Worm (Caenorhabditis elegans) whole organism, L1 larva: ENCODE measurements around the gene Y51H7C.13.

ENCODE experiments used
- F16B12.6 ChIP-seq: fragments of 150-350 bp; optimal IDR thresholded peaks from 2 replicates; lab custom pipeline; 2014; ENCODE audit warnings: missing biosample characterization, missing genetic modification characterization
- elt-3 ChIP-seq, 6 experiments: fragments of 150-350 bp in 1 of 6; sonication (generic microtip); optimal IDR thresholded peaks; 2 replicates each; lab custom pipeline; 2017 to 2018; ENCODE audit warnings: missing biosample characterization in 6 of 6, missing genetic modification characterization in 6 of 6, inconsistent platforms in 1 of 6
- hpl-2 ChIP-seq: fragments of 150-350 bp; optimal IDR thresholded peaks from 2 replicates; lab custom pipeline; 2014; ENCODE audit warnings: missing biosample characterization, missing genetic modification reagents, missing genetic modification characterization
- lin-13 ChIP-seq: fragments of 150-350 bp; optimal IDR thresholded peaks from 2 replicates; lab custom pipeline; 2014; ENCODE audit warnings: missing biosample characterization, missing genetic modification reagents, missing genetic modification characterization
- lin-39 ChIP-seq: fragments of 150-350 bp; optimal IDR thresholded peaks from 2 replicates; lab custom pipeline; 2014; ENCODE audit warnings: missing biosample characterization, missing genetic modification reagents, missing genetic modification characterization
- lsy-2 ChIP-seq, 2 experiments: fragments of 150-350 bp; optimal IDR thresholded peaks; 2 replicates each; lab custom pipeline; 2014; ENCODE audit warnings: missing biosample characterization in 2 of 2, missing genetic modification characterization in 2 of 2
- unc-86 ChIP-seq: sonication (generic microtip); optimal IDR thresholded peaks from 2 replicates; lab custom pipeline; 2016; ENCODE audit warnings: missing genetic modification characterization, missing compliant biosample characterization

- TF ChIP-seq F16B12.6 (tag; lab: Kevin White, UChicago) (no peak), elt-3 (tag; optimal IDR thresholded peaks at IDR 0.05; lab: Kevin White, UChicago) (no peak), lin-39 (no peak), unc-86 (no peak), hpl-2 (GFP tag; lab: Kevin White, UChicago) (no peak), lsy-2 (tag; optimal IDR thresholded peaks at IDR 0.05; lab: Kevin White, UChicago) (no peak), lin-13 (GFP tag; lab: Kevin White, UChicago) (no peak)
Measured at ce11 chrII:1490813-1491212, 24.5 kb upstream of the Y51H7C.13 start.
